Worm (Caenorhabditis elegans) whole organism, L1 larva: ENCODE measurements around the gene F10C1.1.

Experiments used
- C04F5.9 ChIP-seq: sonication (generic microtip); optimal IDR thresholded peaks from 2 replicates; lab custom pipeline; 2016; ENCODE audit warnings: missing genetic modification characterization, missing compliant biosample characterization
- aly-2 ChIP-seq: fragments of 150-350 bp; optimal IDR thresholded peaks from 2 replicates; lab custom pipeline; 2014; ENCODE audit warnings: missing biosample characterization, missing genetic modification characterization
- blmp-1 ChIP-seq: fragments of 150-350 bp; optimal IDR thresholded peaks from 2 replicates; lab custom pipeline; 2014; ENCODE audit warnings: missing biosample characterization, missing genetic modification characterization
- ceh-8 ChIP-seq: fragments of 200-800 bp; sonication (Bioruptor generic); optimal IDR thresholded peaks from 2 replicates; lab custom pipeline; 2018; ENCODE audit warnings: mild to moderate bottlenecking, missing genetic modification characterization, moderate library complexity, missing compliant biosample characterization
- ceh-82 ChIP-seq, 3 experiments: fragments of 150-350 bp in 1 of 3; sonication (generic microtip) in 2 of 3; optimal IDR thresholded peaks; 2 replicates each; lab custom pipeline; 2014 to 2017; ENCODE audit warnings: missing biosample characterization in 3 of 3, missing genetic modification characterization in 3 of 3
- ces-1 ChIP-seq: fragments of 150-350 bp; optimal IDR thresholded peaks from 2 replicates; lab custom pipeline; 2014; ENCODE audit warnings: missing biosample characterization, missing genetic modification reagents, missing genetic modification characterization
- efl-1 ChIP-seq, 4 experiments: fragments of 150-350 bp; optimal IDR thresholded peaks in 3 of 4; peaks in 1 of 4; 1 replicate in 1 of 4; 2 replicates in 3 of 4; lab custom pipeline; 2014; ENCODE audit warnings: missing biosample characterization in 2 of 4, missing genetic modification characterization in 2 of 4, missing genetic modification reagents in 2 of 4
- efl-3 ChIP-seq: fragments of 200-800 bp; sonication (Bioruptor generic); optimal IDR thresholded peaks from 2 replicates; lab custom pipeline; 2018; ENCODE audit warnings: mild to moderate bottlenecking, missing genetic modification characterization, missing compliant biosample characterization
- egl-27 ChIP-seq, 2 experiments: fragments of 150-350 bp in 1 of 2; sonication (generic microtip); optimal IDR thresholded peaks; 3 replicates each; lab custom pipeline; 2017 to 2018; ENCODE audit warnings: missing biosample characterization in 2 of 2, missing genetic modification characterization in 2 of 2, missing genetic modification reagents in 2 of 2
- elt-3 ChIP-seq, 6 experiments: fragments of 150-350 bp in 1 of 6; sonication (generic microtip); optimal IDR thresholded peaks; 2 replicates each; lab custom pipeline; 2017 to 2018; ENCODE audit warnings: missing biosample characterization in 6 of 6, missing genetic modification characterization in 6 of 6, inconsistent platforms in 1 of 6
- ets-5 ChIP-seq: fragments of 200-800 bp; sonication (Bioruptor generic); IDR thresholded peaks from 2 replicates; pipeline ENCODE4 v1.3.6; 2022; ENCODE audit warnings: missing genetic modification characterization, missing compliant biosample characterization
- fkh-10 ChIP-seq: sonication (generic microtip); optimal IDR thresholded peaks from 2 replicates; lab custom pipeline; 2017; ENCODE audit warnings: missing biosample characterization, missing genetic modification reagents, missing genetic modification characterization
- grh-1 ChIP-seq: fragments of 200-800 bp; sonication (Bioruptor generic); IDR thresholded peaks from 2 replicates; pipeline ENCODE4 v1.3.6; 2022; ENCODE audit warnings: missing genetic modification reagents, missing genetic modification characterization, missing compliant biosample characterization
- lin-14 ChIP-seq: fragments of 200-800 bp; sonication (Bioruptor generic); optimal IDR thresholded peaks from 2 replicates; lab custom pipeline; 2018; ENCODE audit warnings: mild to moderate bottlenecking, missing genetic modification characterization, moderate library complexity, missing compliant biosample characterization
- lin-15B ChIP-seq: fragments of 150-350 bp; sonication (generic microtip); optimal IDR thresholded peaks from 3 replicates; lab custom pipeline; 2014; ENCODE audit warnings: missing biosample characterization, missing genetic modification characterization
- lsy-2 ChIP-seq, 2 experiments: fragments of 150-350 bp; optimal IDR thresholded peaks; 2 replicates each; lab custom pipeline; 2014; ENCODE audit warnings: missing biosample characterization in 2 of 2, missing genetic modification characterization in 2 of 2
- mdl-1 ChIP-seq, 2 experiments: fragments of 150-350 bp; optimal IDR thresholded peaks; 2 replicates each; lab custom pipeline; 2014 to 2017; ENCODE audit warnings: missing biosample characterization in 2 of 2, missing genetic modification characterization in 2 of 2, inconsistent platforms in 1 of 2
- mep-1 ChIP-seq: fragments of 150-350 bp; optimal IDR thresholded peaks from 2 replicates; lab custom pipeline; 2014; ENCODE audit warnings: missing biosample characterization, missing genetic modification characterization
- nhr-19 ChIP-seq: fragments of 200-800 bp; sonication (Bioruptor generic); conservative IDR thresholded peaks from 2 replicates; pipeline ENCODE4 v1.3.6; 2022; ENCODE audit warnings: missing genetic modification characterization, missing compliant biosample characterization
- nhr-237 ChIP-seq: fragments of 150-350 bp; optimal IDR thresholded peaks from 2 replicates; lab custom pipeline; 2014; ENCODE audit warnings: missing biosample characterization, missing genetic modification characterization
- nhr-28 ChIP-seq: fragments of 150-350 bp; optimal IDR thresholded peaks from 2 replicates; lab custom pipeline; 2014; ENCODE audit warnings: missing biosample characterization, missing genetic modification characterization
- nhr-85 ChIP-seq: sonication (generic microtip); peaks from one replicate; lab custom pipeline; 2016; ENCODE audit warnings: missing genetic modification characterization, inconsistent platforms, missing compliant biosample characterization
- pag-3 ChIP-seq: sonication (generic microtip); optimal IDR thresholded peaks from 2 replicates; lab custom pipeline; 2017; ENCODE audit warnings: missing genetic modification characterization, mild to moderate bottlenecking, missing compliant biosample characterization, antibody characterized with exemption, borderline replicate concordance; ENCODE audit not compliant: insufficient read depth
- rnt-1 ChIP-seq: sonication (generic microtip); optimal IDR thresholded peaks from 2 replicates; lab custom pipeline; 2016; ENCODE audit warnings: mild to moderate bottlenecking, missing genetic modification characterization, moderate library complexity, missing compliant biosample characterization
- snu-23 ChIP-seq: sonication (generic microtip); optimal IDR thresholded peaks from 2 replicates; lab custom pipeline; 2016; ENCODE audit warnings: missing genetic modification characterization, missing compliant biosample characterization
- sox-4 ChIP-seq: sonication (generic microtip); optimal IDR thresholded peaks from 2 replicates; lab custom pipeline; 2016; ENCODE audit warnings: missing genetic modification characterization, missing compliant biosample characterization
- sup-37 ChIP-seq: fragments of 200-800 bp; sonication (Bioruptor generic); optimal IDR thresholded peaks from 2 replicates; lab custom pipeline; 2018; ENCODE audit warnings: mild to moderate bottlenecking, missing genetic modification characterization, missing compliant biosample characterization
- unc-86 ChIP-seq: sonication (generic microtip); optimal IDR thresholded peaks from 2 replicates; lab custom pipeline; 2016; ENCODE audit warnings: missing genetic modification characterization, missing compliant biosample characterization

The F10C1.1 gene

ce11 chrII:5727707-5728106 is 46.3 kb upstream of the F10C1.1 start, which contains the start of gene rab-3:
Gene rab-3 (minus strand): TSS chrII:5727853.
- no peak for TF ChIP-seq nhr-237 (tag; lab: Kevin White, UChicago)
- TF ChIP-seq ces-1 (GFP tag; lab: Kevin White, UChicago): peak; percentile 57
- TF ChIP-seq lin-14: peak; percentile 62
- TF ChIP-seq fkh-10 (GFP tag; lab: Kevin White, UChicago): peak; percentile 91
- peak in 1 of 3 experiments; percentile 11 for TF ChIP-seq ceh-82 (tag; optimal IDR thresholded peaks at IDR 0.05; lab: Kevin White, UChicago)
- TF ChIP-seq, all 84 proteins: peak for 4

ce11 chrII:5730343-5731083 is 43.5 kb upstream of the F10C1.1 start, which contains the start of the genes C18A3.7 and C18A3.11:
Gene C18A3.7 (minus strand): TSS chrII:5730443.
Gene C18A3.11 (plus strand): TSS chrII:5731033.
- TF ChIP-seq grh-1 (GFP tag; lab: Robert Waterston, UW) (no peak), lsy-2 (tag; optimal IDR thresholded peaks at IDR 0.05; lab: Kevin White, UChicago) (no peak), nhr-237 (tag; lab: Kevin White, UChicago) (no peak), lin-15B (tag; lab: Kevin White, UChicago) (no peak), nhr-19 (no peak), efl-3 (GFP tag; lab: Kevin White, UChicago) (no peak), elt-3 (tag; optimal IDR thresholded peaks at IDR 0.05; lab: Kevin White, UChicago) (no peak), sox-4 (tag; lab: Kevin White, UChicago) (no peak), snu-23 (GFP tag; lab: Kevin White, UChicago) (no peak), rnt-1 (tag; lab: Kevin White, UChicago) (no peak), nhr-28 (tag; lab: Kevin White, UChicago) (no peak), fkh-10 (GFP tag; lab: Kevin White, UChicago) (no peak)

ce11 chrII:5734883-5735282 is 39.1 kb upstream of the F10C1.1 start:
- TF ChIP-seq nhr-19: no peak
- no peak for TF ChIP-seq ets-5
- TF ChIP-seq unc-86: no peak
- TF ChIP-seq, all 84 proteins: peak for 0

ce11 chrII:5735744-5736143 is 38.3 kb upstream of the F10C1.1 start:
- TF ChIP-seq C04F5.9 (tag; lab: Kevin White, UChicago) (no peak), blmp-1 (tag; lab: Kevin White, UChicago) (peak; percentile 30), efl-3 (GFP tag; lab: Kevin White, UChicago) (no peak), mdl-1 (tag; optimal IDR thresholded peaks at IDR 0.05; lab: Kevin White, UChicago) (no peak), pag-3 (tag; lab: Kevin White, UChicago) (no peak), grh-1 (GFP tag; lab: Robert Waterston, UW) (no peak), lin-15B (tag; lab: Kevin White, UChicago) (no peak), sup-37 (GFP tag; lab: Kevin White, UChicago) (no peak), ceh-8 (GFP tag; lab: Kevin White, UChicago) (no peak), ets-5 (no peak), nhr-85 (tag; lab: Kevin White, UChicago) (peak; percentile 45), mep-1 (no peak), aly-2 (tag; lab: Kevin White, UChicago) (no peak), nhr-237 (tag; lab: Kevin White, UChicago) (no peak), egl-27 (tag; optimal IDR thresholded peaks at IDR 0.05; lab: Kevin White, UChicago) (no peak)
- TF ChIP-seq, all 84 proteins: peak for 2

- TF ChIP-seq efl-1 (optimal IDR thresholded peaks at IDR 0.05; lab: Kevin White, UChicago) (no peak), efl-1 (GFP tag; optimal IDR thresholded peaks at IDR 0.05 in 1 of 2; lab: Kevin White, UChicago) (no peak), unc-86 (peak; percentile 23), mep-1 (no peak)
Measured at ce11 chrII:5736599-5736998, 37.4 kb upstream of the F10C1.1 start.

ce11 chrII:5738795-5739194 is 35.2 kb upstream of the F10C1.1 start, which contains the start of gene hlh-14:
Gene hlh-14 (minus strand): TSS chrII:5738895.
- TF ChIP-seq efl-1 (optimal IDR thresholded peaks at IDR 0.05; lab: Kevin White, UChicago) (no peak), efl-1 (GFP tag; optimal IDR thresholded peaks at IDR 0.05 in 1 of 2; lab: Kevin White, UChicago) (peak in 1 of 2 experiments; percentile 17), nhr-28 (tag; lab: Kevin White, UChicago) (no peak)
